Worm (Caenorhabditis elegans) whole organism, late embryonic: Measurements from ENCODE around the gene luc-7L.

Experiments
- ceh-31 ChIP-seq: sonication (generic microtip); optimal IDR thresholded peaks from 2 replicates; lab custom pipeline; 2016; ENCODE audit warnings: missing genetic modification characterization, missing compliant biosample characterization
- ceh-9 ChIP-seq: sonication (generic microtip); optimal IDR thresholded peaks from 2 replicates; lab custom pipeline; 2016; ENCODE audit warnings: mild to moderate bottlenecking, missing genetic modification characterization, inconsistent platforms, missing compliant biosample characterization
- eyg-1 ChIP-seq: sonication (generic microtip); optimal IDR thresholded peaks from 2 replicates; lab custom pipeline; 2016; ENCODE audit warnings: missing genotype, missing genetic modification characterization, missing compliant biosample characterization

DNA sequence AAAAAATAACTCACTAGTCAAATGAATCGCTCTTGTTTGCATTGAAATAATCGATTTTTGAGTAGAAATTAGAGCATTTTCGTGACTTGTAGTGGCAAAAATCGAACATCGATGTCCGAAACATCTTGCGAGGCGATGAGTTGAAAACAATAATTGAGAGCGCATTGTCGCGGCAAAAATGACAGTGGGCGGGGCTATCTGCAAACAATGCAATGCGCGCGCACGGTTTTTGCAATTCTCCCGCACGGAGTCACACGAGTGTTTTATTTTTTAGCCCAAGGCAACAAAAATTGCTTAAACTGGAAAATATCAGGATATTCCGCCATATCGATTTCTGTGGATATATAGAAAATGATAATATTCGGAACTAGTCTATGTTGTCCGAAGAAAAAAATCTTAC lies 1.3 kb upstream of the luc-7L start, which contains the start of gene B0495.9:
- TF ChIP-seq eyg-1 (tag; lab: Kevin White, UChicago) (peak; percentile 84), ceh-9 (tag; lab: Kevin White, UChicago) (peak; percentile 23), ceh-31 (tag; lab: Kevin White, UChicago) (peak; percentile 91)
